Fruit fly (Drosophila melanogaster): ENCODE data around the gene CG31704.

CG31704 gene

DNA sequence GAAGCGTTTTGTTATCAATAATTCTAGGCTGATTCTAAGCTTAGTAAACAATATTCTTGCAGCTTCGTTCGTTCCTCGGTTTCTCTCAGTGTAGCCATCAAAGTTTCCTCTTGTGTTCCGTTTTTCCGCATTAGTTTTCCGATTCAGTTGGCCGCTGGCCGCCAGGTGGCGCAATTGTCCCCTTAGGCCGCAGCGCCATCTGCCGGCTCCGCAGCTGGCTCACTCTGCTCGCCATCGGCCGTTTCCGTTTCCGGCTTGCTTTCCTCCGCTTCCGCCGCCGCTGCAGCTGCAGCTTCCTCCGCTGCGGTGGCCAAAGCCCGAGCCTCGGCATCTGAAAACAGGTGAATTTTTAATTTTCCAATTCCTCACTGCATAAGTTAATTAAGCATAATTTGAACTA is 24.1 kb upstream of the CG31704 start (continued):
- TF ChIP-seq HHEX (GFP tag; optimal IDR thresholded peaks at IDR 0.05) (peak; percentile 97), Hmr (GFP tag; optimal IDR thresholded peaks at IDR 0.05) (peak; percentile 95), CG16779 (GFP tag; IDR thresholded peaks at IDR 0.05) (peak; percentile 87), CG12104 (GFP tag; optimal IDR thresholded peaks at IDR 0.05) (peak; percentile 89), seq (GFP tag; IDR thresholded peaks at IDR 0.05) (peak; percentile 76), CG6813 (GFP tag; optimal IDR thresholded peaks at IDR 0.05) (peak; percentile 99), stc (GFP tag; IDR thresholded peaks at IDR 0.05) (peak; percentile 88), Ets97D (GFP tag; optimal IDR thresholded peaks at IDR 0.05) (peak; percentile 99), sisA (GFP tag; IDR thresholded peaks at IDR 0.05) (peak; percentile 83), NC2β (GFP tag; optimal IDR thresholded peaks at IDR 0.05) (peak; percentile 98), CG34376 (GFP tag; optimal IDR thresholded peaks at IDR 0.05) (peak; percentile 98), Dp (GFP tag; optimal IDR thresholded peaks at IDR 0.05) (peak; percentile 1), CG8089 (GFP tag; optimal IDR thresholded peaks at IDR 0.05) (peak; percentile 98), Hr78 (GFP tag; optimal IDR thresholded peaks at IDR 0.05) (peak in 1 of 2 experiments; percentile 49), CG11093 (GFP tag; IDR thresholded peaks at IDR 0.05) (peak; percentile 70; the same call in 2 of the 3 replicates), ac (GFP tag; optimal IDR thresholded peaks at IDR 0.05) (peak; percentile 99), sob (GFP tag; IDR thresholded peaks at IDR 0.05) (peak; percentile 88), CG7786 (GFP tag; optimal IDR thresholded peaks at IDR 0.05) (peak; percentile 76), Poxn (GFP tag; IDR thresholded peaks at IDR 0.05) (0 out of 2 replicates have a peak, but pooled peaks have one; percentile 30), ftz-f1 (GFP tag; optimal IDR thresholded peaks at IDR 0.05) (peak; percentile 80), Ptx1 (GFP tag; IDR thresholded peaks at IDR 0.05) (peak; percentile 77), CG7556 (GFP tag; optimal IDR thresholded peaks at IDR 0.05) (peak; percentile 82), Awh (GFP tag; IDR thresholded peaks at IDR 0.05) (peak; percentile 96), CG4854 (GFP tag; optimal IDR thresholded peaks at IDR 0.05) (peak; percentile 93), lola (GFP tag; optimal IDR thresholded peaks at IDR 0.05) (peak in 1 of 3 experiments; percentile 78), lbe (GFP tag; optimal IDR thresholded peaks at IDR 0.05) (no peak), CG1024 (GFP tag; IDR thresholded peaks at IDR 0.05) (peak; percentile 94), CG17829 (tag; optimal IDR thresholded peaks at IDR 0.05) (peak; percentile 95), CG11504 (tag; optimal IDR thresholded peaks at IDR 0.05) (peak; percentile 87), Sox100B (GFP tag; optimal IDR thresholded peaks at IDR 0.05) (peak; percentile 94), CG15011 (GFP tag; optimal IDR thresholded peaks at IDR 0.05) (peak; percentile 92), Optix (GFP tag; IDR thresholded peaks at IDR 0.05) (peak; percentile 93), CG9437 (GFP tag; optimal IDR thresholded peaks at IDR 0.05) (peak; percentile 87), Atf3 (GFP tag; optimal IDR thresholded peaks at IDR 0.05) (peak; percentile 92), CG6854 (GFP tag; optimal IDR thresholded peaks at IDR 0.05) (peak; percentile 96), CG2202 (tag; optimal IDR thresholded peaks at IDR 0.05) (peak; percentile 97)

- 0 out of 2 replicates have a peak, but pooled peaks have one; percentile 6 for TF ChIP-seq lmd (GFP tag; IDR thresholded peaks at IDR 0.05)
- no peak for TF ChIP-seq sna (GFP tag; IDR thresholded peaks at IDR 0.05; ENCODE audit: partially characterized antibody)
- TF ChIP-seq Hr39 (optimal IDR thresholded peaks at IDR 0.05) = no peak
- TF ChIP-seq CG5245 (GFP tag; optimal IDR thresholded peaks at IDR 0.05) = no peak
- TF ChIP-seq Adf1 (GFP tag; IDR thresholded peaks at IDR 0.05) = 0 out of 2 replicates have a peak, but pooled peaks have one; percentile 11
- no peak for TF ChIP-seq CG30431 (GFP tag; optimal IDR thresholded peaks at IDR 0.05)
- TF ChIP-seq seq (GFP tag; IDR thresholded peaks at IDR 0.05) = no peak
- TF ChIP-seq CG17359 (tag; optimal IDR thresholded peaks at IDR 0.05) = no peak
- TF ChIP-seq CG17829 (tag; optimal IDR thresholded peaks at IDR 0.05) = no peak
- peak; percentile 70 for TF ChIP-seq onecut (GFP tag; IDR thresholded peaks at IDR 0.05)
- TF ChIP-seq p53 (GFP tag; optimal IDR thresholded peaks at IDR 0.05) = no peak
- TF ChIP-seq CG7839 (tag; optimal IDR thresholded peaks at IDR 0.05) = peak; percentile 3
- TF ChIP-seq mam (GFP tag; optimal IDR thresholded peaks at IDR 0.05) = no peak
- peak; percentile 26 for TF ChIP-seq lab (GFP tag; optimal IDR thresholded peaks at IDR 0.05)
- no peak for TF ChIP-seq CG2875 (GFP tag; optimal IDR thresholded peaks at IDR 0.05)
- no peak for TF ChIP-seq CG14014 (GFP tag; IDR thresholded peaks at IDR 0.05)
- TF ChIP-seq Fer1 (GFP tag; optimal IDR thresholded peaks at IDR 0.05) = peak; percentile 28
These were observed 16.9 kb upstream of the CG31704 start for dm6 chr2L:11823470-11824162.
